Fruit fly (Drosophila melanogaster) whole organism, embryonic: ENCODE measurements around the gene ND-24.

Experiments used
- CG11504 ChIP-seq: fragments of 200-800 bp; sonication (Bioruptor generic); optimal IDR thresholded peaks from 3 replicates; lab custom pipeline; 2019; ENCODE audit warnings: missing biosample characterization, mild to moderate bottlenecking, missing genetic modification characterization, moderate library complexity
- CG11695 ChIP-seq: fragments of 200-800 bp; sonication (Bioruptor generic); IDR thresholded peaks from 3 replicates; pipeline ENCODE4 v1.3.6; 2022; ENCODE audit warnings: missing biosample characterization, missing genetic modification characterization
- CG15514 ChIP-seq: fragments of 200-800 bp; sonication (Bioruptor generic); optimal IDR thresholded peaks from 3 replicates; lab custom pipeline; 2017; ENCODE audit warnings: missing biosample characterization, missing genetic modification characterization, mild to moderate bottlenecking, moderate library complexity, missing genetic modification reagents
- CG16779 ChIP-seq: fragments of 200-800 bp; sonication (Bioruptor generic); IDR thresholded peaks from 2 replicates; pipeline ENCODE4 v1.3.6; 2022; ENCODE audit warnings: missing biosample characterization, missing genetic modification characterization
- CG16813 ChIP-seq: fragments of 200-800 bp; sonication (Bioruptor generic); IDR thresholded peaks from 3 replicates; pipeline ENCODE4 v1.3.6; 2022; ENCODE audit warnings: missing biosample characterization, missing genetic modification characterization; ENCODE audit not compliant: partially characterized antibody
- CG17359 ChIP-seq: fragments of 200-800 bp; sonication (Bioruptor generic); optimal IDR thresholded peaks from 3 replicates; lab custom pipeline; 2018; ENCODE audit warnings: missing biosample characterization, mild to moderate bottlenecking, missing genetic modification characterization, moderate library complexity
- CG30403 ChIP-seq: fragments of 200-800 bp; sonication (Bioruptor generic); optimal IDR thresholded peaks from 3 replicates; lab custom pipeline; 2016; ENCODE audit warnings: missing biosample characterization, missing genetic modification characterization
- CG34376 ChIP-seq: fragments of 200-800 bp; sonication (Bioruptor generic); optimal IDR thresholded peaks from 2 replicates; lab custom pipeline; 2018; ENCODE audit warnings: missing biosample characterization, mild to moderate bottlenecking, missing genetic modification characterization
- CG4328 ChIP-seq: fragments of 200-800 bp; sonication (Bioruptor generic); optimal IDR thresholded peaks from 3 replicates; lab custom pipeline; 2017; ENCODE audit warnings: missing biosample characterization, missing genetic modification reagents, missing genetic modification characterization
- CG4360 ChIP-seq: fragments of 200-800 bp; sonication (Bioruptor generic); IDR thresholded peaks from 2 replicates; pipeline ENCODE4 v1.3.6; 2022; ENCODE audit warnings: missing biosample characterization, missing genetic modification characterization
- CG4730 ChIP-seq: fragments of 200-800 bp; sonication (Bioruptor generic); IDR thresholded peaks from 2 replicates; pipeline ENCODE4 v1.3.6; 2022; ENCODE audit warnings: missing biosample characterization, missing genetic modification characterization
- CG6683 ChIP-seq: fragments of 200-800 bp; sonication (Bioruptor generic); optimal IDR thresholded peaks from 2 replicates; lab custom pipeline; 2017; ENCODE audit warnings: missing biosample characterization, mild to moderate bottlenecking, missing genetic modification characterization, missing genetic modification reagents
- CG8924 ChIP-seq: fragments of 200-800 bp; optimal IDR thresholded peaks from 3 replicates; lab custom pipeline; 2019; ENCODE audit warnings: missing biosample characterization, mild to moderate bottlenecking, missing genetic modification characterization, moderate library complexity
- CG9215 ChIP-seq: fragments of 200-800 bp; sonication (Bioruptor generic); IDR thresholded peaks from 2 replicates; pipeline ENCODE4 v1.3.6; 2022; ENCODE audit warnings: missing biosample characterization, missing genetic modification characterization
- CG9727 ChIP-seq: fragments of 200-800 bp; sonication (Bioruptor generic); optimal IDR thresholded peaks from 3 replicates; lab custom pipeline; 2017; ENCODE audit warnings: missing biosample characterization, mild to moderate bottlenecking, missing genetic modification characterization
- CG9797 ChIP-seq: fragments of 200-800 bp; sonication (Bioruptor generic); optimal IDR thresholded peaks from 3 replicates; lab custom pipeline; 2018; ENCODE audit warnings: missing biosample characterization, mild to moderate bottlenecking, missing genetic modification characterization
- Doc2 ChIP-seq: fragments of 200-800 bp; sonication (Bioruptor generic); IDR thresholded peaks from 2 replicates; pipeline ENCODE4 v1.3.6; 2022; ENCODE audit warnings: missing biosample characterization, missing genetic modification characterization
- E2f1 ChIP-seq: fragments of 200-800 bp; sonication (Bioruptor generic); IDR thresholded peaks from 2 replicates; pipeline ENCODE4 v1.3.6; 2022; ENCODE audit warnings: missing biosample characterization, missing genetic modification characterization
- Eip74EF ChIP-seq, 2 experiments: fragments of 200-800 bp in 1 of 2; fragments of >200 bp in 1 of 2; sonication (Bioruptor generic) in 1 of 2; optimal IDR thresholded peaks; 2 replicates each; lab custom pipeline; 2017 to 2019; ENCODE audit warnings: missing biosample characterization in 2 of 2, missing genetic modification characterization in 2 of 2, mild to moderate bottlenecking in 1 of 2, moderate library complexity in 1 of 2
- HLH3B ChIP-seq: fragments of 200-800 bp; sonication (Bioruptor generic); IDR thresholded peaks from 2 replicates; pipeline ENCODE4 v1.3.6; 2022; ENCODE audit warnings: missing biosample characterization, missing genetic modification characterization
- HmgZ ChIP-seq: fragments of 200-800 bp; sonication (Bioruptor generic); optimal IDR thresholded peaks from 2 replicates; lab custom pipeline; 2018; ENCODE audit warnings: missing biosample characterization, mild to moderate bottlenecking, missing genetic modification characterization
- MTF-1 ChIP-seq: fragments of 200-800 bp; sonication (Bioruptor generic); optimal IDR thresholded peaks from 2 replicates; lab custom pipeline; 2018; ENCODE audit warnings: missing biosample characterization, mild to moderate bottlenecking, missing genetic modification characterization, borderline replicate concordance
- NfI ChIP-seq: fragments of 200-800 bp; sonication (Bioruptor generic); optimal IDR thresholded peaks from 3 replicates; lab custom pipeline; 2018; ENCODE audit warnings: missing biosample characterization, mild to moderate bottlenecking, missing genetic modification characterization, moderate library complexity
- Ptx1 ChIP-seq: fragments of 200-800 bp; sonication (Bioruptor generic); IDR thresholded peaks from 2 replicates; pipeline ENCODE4 v1.3.6; 2022; ENCODE audit warnings: missing biosample characterization, missing genetic modification characterization
- Sox102F ChIP-seq: fragments of 200-800 bp; sonication (Bioruptor generic); optimal IDR thresholded peaks from 2 replicates; lab custom pipeline; 2018; ENCODE audit warnings: missing biosample characterization, mild to moderate bottlenecking, missing genetic modification characterization, moderate library complexity
- Tbp ChIP-seq: fragments of >200 bp; optimal IDR thresholded peaks from 2 replicates; lab custom pipeline; 2018; ENCODE audit warnings: missing biosample characterization, missing genetic modification characterization
- Xbp1 ChIP-seq: fragments of 200-800 bp; sonication (Bioruptor generic); optimal IDR thresholded peaks from 3 replicates; lab custom pipeline; 2016; ENCODE audit warnings: missing biosample characterization, mild to moderate bottlenecking, missing genetic modification characterization
- ac ChIP-seq: fragments of 200-800 bp; sonication (Bioruptor generic); optimal IDR thresholded peaks from 3 replicates; lab custom pipeline; 2017; ENCODE audit warnings: missing biosample characterization, mild to moderate bottlenecking, missing genetic modification characterization
- ash1 ChIP-seq: fragments of 200-800 bp; sonication (Bioruptor generic); optimal IDR thresholded peaks from 2 replicates; lab custom pipeline; 2018; ENCODE audit warnings: missing biosample characterization, mild to moderate bottlenecking, missing genetic modification characterization
- ci ChIP-seq: fragments of 200-800 bp; sonication (Bioruptor generic); IDR thresholded peaks from 3 replicates; pipeline ENCODE4 v1.3.6; 2022; ENCODE audit warnings: missing biosample characterization, missing genetic modification characterization
- dm ChIP-seq: fragments of 200-800 bp; sonication (Bioruptor generic); optimal IDR thresholded peaks from 3 replicates; lab custom pipeline; 2016; ENCODE audit warnings: missing biosample characterization, missing genetic modification characterization
- fd64A ChIP-seq: fragments of 200-800 bp; sonication (Bioruptor generic); optimal IDR thresholded peaks from 3 replicates; lab custom pipeline; 2018; ENCODE audit warnings: missing biosample characterization, mild to moderate bottlenecking, missing genetic modification characterization
- gem ChIP-seq: fragments of 200-800 bp; sonication (Bioruptor generic); optimal IDR thresholded peaks from 2 replicates; lab custom pipeline; 2019; ENCODE audit warnings: missing biosample characterization, mild to moderate bottlenecking, missing genetic modification characterization, moderate library complexity
- gfzf ChIP-seq: fragments of 200-800 bp; sonication (Bioruptor generic); optimal IDR thresholded peaks from 2 replicates; lab custom pipeline; 2016; ENCODE audit warnings: missing biosample characterization, mild to moderate bottlenecking, missing genetic modification characterization, moderate library complexity
- knrl ChIP-seq: fragments of 200-800 bp; sonication (Bioruptor generic); IDR thresholded peaks from 3 replicates; pipeline ENCODE4 v1.3.6; 2022; ENCODE audit warnings: missing biosample characterization, missing genetic modification characterization; ENCODE audit not compliant: partially characterized antibody
- maf-S ChIP-seq: fragments of 200-800 bp; sonication (Bioruptor generic); optimal IDR thresholded peaks from 2 replicates; lab custom pipeline; 2016; ENCODE audit warnings: missing biosample characterization, missing genetic modification characterization
- p53 ChIP-seq: fragments of 200-800 bp; sonication (Bioruptor generic); optimal IDR thresholded peaks from 2 replicates; lab custom pipeline; 2016; ENCODE audit warnings: missing biosample characterization, missing genetic modification characterization
- pfk ChIP-seq: fragments of 200-800 bp; sonication (Bioruptor generic); optimal IDR thresholded peaks from 2 replicates; lab custom pipeline; 2018; ENCODE audit warnings: missing biosample characterization, mild to moderate bottlenecking, missing genetic modification characterization, moderate library complexity
- pros ChIP-seq: fragments of 200-800 bp; sonication (Bioruptor generic); optimal IDR thresholded peaks from 3 replicates; lab custom pipeline; 2019; ENCODE audit warnings: missing biosample characterization, mild to moderate bottlenecking, missing genetic modification characterization, moderate library complexity
- pum ChIP-seq: fragments of 200-800 bp; sonication (Bioruptor generic); optimal IDR thresholded peaks from 2 replicates; lab custom pipeline; 2016; ENCODE audit warnings: missing biosample characterization, missing genetic modification characterization
- sens ChIP-seq: fragments of 200-800 bp; sonication (Bioruptor generic); peaks from one replicate; lab custom pipeline; 2016; ENCODE audit warnings: missing biosample characterization, missing genetic modification characterization
- slou ChIP-seq: fragments of 200-800 bp; sonication (Bioruptor generic); optimal IDR thresholded peaks from 3 replicates; lab custom pipeline; 2016; ENCODE audit warnings: missing biosample characterization, missing genetic modification characterization
- sr ChIP-seq: fragments of 200-800 bp; sonication (Bioruptor generic); IDR thresholded peaks from 3 replicates; pipeline ENCODE4 v1.3.6; 2022; ENCODE audit warnings: missing biosample characterization, missing genetic modification characterization
- ssp ChIP-seq: fragments of 200-800 bp; sonication (Bioruptor generic); IDR thresholded peaks from 2 replicates; pipeline ENCODE4 v1.3.6; 2022; ENCODE audit warnings: missing biosample characterization, missing genetic modification characterization
- sug ChIP-seq: fragments of 200-800 bp; optimal IDR thresholded peaks from 2 replicates; lab custom pipeline; 2019; ENCODE audit warnings: missing biosample characterization, mild to moderate bottlenecking, missing genetic modification characterization, moderate library complexity
- trem ChIP-seq: fragments of 200-800 bp; optimal IDR thresholded peaks from 3 replicates; lab custom pipeline; 2019; ENCODE audit warnings: missing biosample characterization, mild to moderate bottlenecking, missing genetic modification characterization, moderate library complexity
- vfl ChIP-seq: fragments of 200-800 bp; sonication (Bioruptor generic); optimal IDR thresholded peaks from 2 replicates; lab custom pipeline; 2016; ENCODE audit warnings: missing biosample characterization, missing genetic modification characterization
- vnd ChIP-seq: fragments of 200-800 bp; sonication (Bioruptor generic); IDR thresholded peaks from 3 replicates; pipeline ENCODE4 v1.3.6; 2022; ENCODE audit warnings: missing biosample characterization, missing genetic modification characterization; ENCODE audit not compliant: partially characterized antibody

ND-24 gene

DNA sequence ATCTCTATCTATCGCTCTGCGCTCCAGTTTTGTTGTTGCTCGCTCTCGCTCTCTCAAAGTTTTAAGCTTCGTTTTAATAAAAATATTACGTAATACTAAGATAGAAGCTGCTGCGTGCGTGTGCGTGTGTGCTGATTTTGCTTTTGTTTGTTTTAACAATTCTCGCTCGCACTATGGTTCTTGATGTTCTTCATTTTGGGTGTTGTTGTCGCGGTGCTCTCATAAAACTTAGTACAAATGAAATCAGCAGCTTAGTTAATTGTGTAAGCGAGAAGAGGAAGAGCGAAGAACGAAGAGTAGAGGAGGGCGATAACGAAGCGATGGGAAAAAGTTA is 27.2 kb downstream of the ND-24 start (continued):
- no peak for TF ChIP-seq vnd (GFP tag; lab: Robert Waterston, UW)
- TF ChIP-seq HmgZ (tag; lab: Kevin White, UChicago): peak; percentile 24
- no peak for TF ChIP-seq pfk (GFP tag; lab: Kevin White, UChicago)
- TF ChIP-seq pum: no peak
- no peak for TF ChIP-seq CG11504
- peak; percentile 7 for TF ChIP-seq CG15514
- peak; percentile 24 for TF ChIP-seq ash1 (GFP tag; lab: Kevin White, UChicago)
- TF ChIP-seq slou (GFP tag; lab: Kevin White, UChicago): no peak
- no peak for TF ChIP-seq gfzf (GFP tag; lab: Kevin White, UChicago)
- no peak for TF ChIP-seq CG4328 (GFP tag; lab: Kevin White, UChicago)
- no peak for TF ChIP-seq p53 (GFP tag; lab: Kevin White, UChicago)
- no peak for TF ChIP-seq CG6683
- TF ChIP-seq CG9215: no peak
- no peak for TF ChIP-seq CG16779
- TF ChIP-seq CG9727 (GFP tag; lab: Kevin White, UChicago): no peak
- peak; percentile 9 for TF ChIP-seq sug
- no peak for TF ChIP-seq E2f1
- TF ChIP-seq CG9797 (GFP tag; lab: Kevin White, UChicago): no peak
- TF ChIP-seq Sox102F: no peak
- TF ChIP-seq ci: no peak
- TF ChIP-seq CG30403: no peak
- no peak for TF ChIP-seq Eip74EF (GFP tag; optimal IDR thresholded peaks at IDR 0.05; lab: Kevin White, UChicago)
- TF ChIP-seq vfl (GFP tag; lab: Kevin White, UChicago): no peak
- no peak for TF ChIP-seq Xbp1 (GFP tag; lab: Kevin White, UChicago)
- TF ChIP-seq NfI (GFP tag; lab: Kevin White, UChicago): no peak
- no peak for TF ChIP-seq Ptx1 (GFP tag; lab: Robert Waterston, UW)
- no peak for TF ChIP-seq ssp (GFP tag; lab: Robert Waterston, UW)
- TF ChIP-seq Tbp (GFP tag; lab: Kevin White, UChicago): no peak
- TF ChIP-seq maf-S: no peak
- no peak for TF ChIP-seq knrl
- peak; percentile 85 for TF ChIP-seq CG34376 (GFP tag; lab: Kevin White, UChicago)
- TF ChIP-seq trem: no peak
- no peak for TF ChIP-seq Doc2 (GFP tag; lab: Robert Waterston, UW)
- no peak for TF ChIP-seq sr (GFP tag; lab: Robert Waterston, UW)
- TF ChIP-seq CG11695 (GFP tag; lab: Robert Waterston, UW): no peak
- TF ChIP-seq pros (GFP tag; lab: Kevin White, UChicago): peak; percentile 2
- TF ChIP-seq MTF-1 (GFP tag; lab: Kevin White, UChicago): no peak
- peak; percentile 27 for TF ChIP-seq CG8924 (tag; lab: Kevin White, UChicago)
- TF ChIP-seq gem (tag; lab: Kevin White, UChicago): no peak
- TF ChIP-seq CG4730 (GFP tag; lab: Robert Waterston, UW): no peak
- TF ChIP-seq dm (GFP tag; lab: Kevin White, UChicago): no peak
- no peak for TF ChIP-seq ac (GFP tag; lab: Kevin White, UChicago)
- TF ChIP-seq CG4360 (GFP tag; lab: Robert Waterston, UW): 0 out of 2 replicates have a peak, but pooled peaks have one; percentile 48
- no peak for TF ChIP-seq fd64A (GFP tag; lab: Kevin White, UChicago)
- peak; percentile 33 for TF ChIP-seq sens (GFP tag; lab: Kevin White, UChicago)
- TF ChIP-seq CG16813 (GFP tag; lab: Robert Waterston, UW): no peak
- TF ChIP-seq HLH3B: no peak
- no peak for TF ChIP-seq CG17359 (tag; lab: Kevin White, UChicago)
